Fruit fly (Drosophila melanogaster) whole organism, embryonic: Measurements from ENCODE around the gene AMPdeam.

Experiments used
- B-H2 ChIP-seq: fragments of 200-800 bp; sonication (Bioruptor generic); optimal IDR thresholded peaks from 2 replicates; lab custom pipeline; 2018; ENCODE audit warnings: missing biosample characterization, mild to moderate bottlenecking, missing genetic modification characterization
- BEAF-32 ChIP-seq: fragments of 200-800 bp; sonication (Bioruptor generic); optimal IDR thresholded peaks from 3 replicates; lab custom pipeline; 2017; ENCODE audit warnings: missing biosample characterization, missing genetic modification characterization, mild to moderate bottlenecking, moderate library complexity, missing genetic modification reagents
- CG10462 ChIP-seq: fragments of 200-800 bp; sonication (Bioruptor generic); optimal IDR thresholded peaks from 2 replicates; lab custom pipeline; 2016; ENCODE audit warnings: missing biosample characterization, missing genetic modification characterization
- CG10979 ChIP-seq: fragments of 200-800 bp; sonication (Bioruptor generic); optimal IDR thresholded peaks from 2 replicates; lab custom pipeline; 2018; ENCODE audit warnings: missing biosample characterization, mild to moderate bottlenecking, missing genetic modification characterization, moderate library complexity
- CG11696 ChIP-seq: fragments of 200-800 bp; sonication (Bioruptor generic); IDR thresholded peaks from 2 replicates; pipeline ENCODE4 v1.3.6; 2022; ENCODE audit warnings: missing biosample characterization, missing genetic modification characterization
- CG11723 ChIP-seq: fragments of 200-800 bp; sonication (Bioruptor generic); optimal IDR thresholded peaks from 2 replicates; lab custom pipeline; 2017; ENCODE audit warnings: missing biosample characterization, mild to moderate bottlenecking, missing genetic modification characterization
- CG14667 ChIP-seq: fragments of 200-800 bp; sonication (Bioruptor generic); IDR thresholded peaks from 2 replicates; pipeline ENCODE4 v1.3.6; 2022; ENCODE audit warnings: missing biosample characterization, missing genetic modification characterization
- CG1529 ChIP-seq: fragments of 200-800 bp; sonication (Bioruptor generic); optimal IDR thresholded peaks from 3 replicates; lab custom pipeline; 2018; ENCODE audit warnings: missing biosample characterization, missing genetic modification characterization
- CG17568 ChIP-seq: fragments of 200-800 bp; sonication (Bioruptor generic); optimal IDR thresholded peaks from 2 replicates; lab custom pipeline; 2018; ENCODE audit warnings: missing biosample characterization, mild to moderate bottlenecking, missing genetic modification characterization, moderate library complexity
- CG18619 ChIP-seq: fragments of 200-800 bp; sonication (Bioruptor generic); optimal IDR thresholded peaks from 3 replicates; lab custom pipeline; 2017; ENCODE audit warnings: missing biosample characterization, mild to moderate bottlenecking, missing genetic modification characterization
- CG30020 ChIP-seq: fragments of 200-800 bp; optimal IDR thresholded peaks from 2 replicates; lab custom pipeline; 2019; ENCODE audit warnings: missing biosample characterization, mild to moderate bottlenecking, missing genetic modification characterization, moderate library complexity
- CG31365 ChIP-seq: fragments of 200-800 bp; sonication (Bioruptor generic); optimal IDR thresholded peaks from 2 replicates; lab custom pipeline; 2018; ENCODE audit warnings: missing biosample characterization, mild to moderate bottlenecking, missing genetic modification characterization
- CG31388 ChIP-seq: fragments of 200-800 bp; sonication (Bioruptor generic); optimal IDR thresholded peaks from 2 replicates; lab custom pipeline; 2016; ENCODE audit warnings: missing biosample characterization, missing genetic modification characterization
- CG42726 ChIP-seq: fragments of 200-800 bp; sonication (Bioruptor generic); IDR thresholded peaks from 2 replicates; pipeline ENCODE4 v1.3.6; 2022; ENCODE audit warnings: missing biosample characterization, missing genetic modification characterization; ENCODE audit not compliant: partially characterized antibody
- CG4617 ChIP-seq: fragments of 200-800 bp; sonication (Bioruptor generic); optimal IDR thresholded peaks from 3 replicates; lab custom pipeline; 2016; ENCODE audit warnings: missing biosample characterization, missing genetic modification characterization, borderline replicate concordance
- CG4730 ChIP-seq: fragments of 200-800 bp; sonication (Bioruptor generic); IDR thresholded peaks from 2 replicates; pipeline ENCODE4 v1.3.6; 2022; ENCODE audit warnings: missing biosample characterization, missing genetic modification characterization
- CG6254 ChIP-seq: fragments of 200-800 bp; sonication (Bioruptor generic); optimal IDR thresholded peaks from 3 replicates; lab custom pipeline; 2017; ENCODE audit warnings: mild to moderate bottlenecking, missing biosample characterization, missing genetic modification reagents, missing genetic modification characterization
- CG6689 ChIP-seq: fragments of 200-800 bp; sonication (Bioruptor generic); IDR thresholded peaks from 2 replicates; pipeline ENCODE4 v1.3.6; 2022; ENCODE audit warnings: missing biosample characterization, missing genetic modification characterization
- CG7786 ChIP-seq: fragments of 200-800 bp; sonication (Bioruptor generic); optimal IDR thresholded peaks from 2 replicates; lab custom pipeline; 2016; ENCODE audit warnings: missing biosample characterization, missing genetic modification characterization
- CG8359 ChIP-seq: fragments of 200-800 bp; sonication (Bioruptor generic); optimal IDR thresholded peaks from 2 replicates; lab custom pipeline; 2017; ENCODE audit warnings: missing biosample characterization, mild to moderate bottlenecking, missing genetic modification characterization, borderline replicate concordance
- CG8924 ChIP-seq: fragments of 200-800 bp; optimal IDR thresholded peaks from 3 replicates; lab custom pipeline; 2019; ENCODE audit warnings: missing biosample characterization, mild to moderate bottlenecking, missing genetic modification characterization, moderate library complexity
- CG9437 ChIP-seq: fragments of 200-800 bp; sonication (Bioruptor generic); optimal IDR thresholded peaks from 2 replicates; lab custom pipeline; 2018; ENCODE audit warnings: missing biosample characterization, mild to moderate bottlenecking, missing genetic modification characterization
- CTCF ChIP-seq: fragments of 200-800 bp; sonication (Bioruptor generic); optimal IDR thresholded peaks from 2 replicates; lab custom pipeline; 2017; ENCODE audit warnings: missing biosample characterization, mild to moderate bottlenecking, missing genetic modification characterization, moderate library complexity
- Camta ChIP-seq: fragments of 200-800 bp; sonication (Bioruptor generic); optimal IDR thresholded peaks from 2 replicates; lab custom pipeline; 2016; ENCODE audit warnings: missing biosample characterization, missing genetic modification characterization
- D19B ChIP-seq: fragments of 200-800 bp; sonication (Bioruptor generic); optimal IDR thresholded peaks from 2 replicates; lab custom pipeline; 2017; ENCODE audit warnings: missing biosample characterization, mild to moderate bottlenecking, missing genetic modification characterization
- Dp ChIP-seq: fragments of 200-800 bp; sonication (Bioruptor generic); optimal IDR thresholded peaks from 2 replicates; lab custom pipeline; 2018; ENCODE audit warnings: missing biosample characterization, mild to moderate bottlenecking, missing genetic modification characterization, moderate library complexity
- E2f2 ChIP-seq: fragments of 200-800 bp; sonication (Bioruptor generic); IDR thresholded peaks from 2 replicates; pipeline ENCODE4 v1.3.6; 2022; ENCODE audit warnings: missing biosample characterization, missing genetic modification characterization
- Eip74EF ChIP-seq, 2 experiments: fragments of 200-800 bp in 1 of 2; fragments of >200 bp in 1 of 2; sonication (Bioruptor generic) in 1 of 2; optimal IDR thresholded peaks; 2 replicates each; lab custom pipeline; 2017 to 2019; ENCODE audit warnings: missing biosample characterization in 2 of 2, missing genetic modification characterization in 2 of 2, mild to moderate bottlenecking in 1 of 2, moderate library complexity in 1 of 2
- H2.0 ChIP-seq: fragments of 200-800 bp; sonication (Bioruptor generic); IDR thresholded peaks from 2 replicates; pipeline ENCODE4 v1.3.6; 2022; ENCODE audit warnings: missing biosample characterization, missing genetic modification characterization
- Hmx ChIP-seq: fragments of 200-800 bp; sonication (Bioruptor generic); optimal IDR thresholded peaks from 2 replicates; lab custom pipeline; 2016; ENCODE audit warnings: missing biosample characterization, missing genetic modification characterization
- Sin3A ChIP-seq: fragments of >200 bp; optimal IDR thresholded peaks from 2 replicates; lab custom pipeline; 2018
- Sry-δ ChIP-seq: fragments of 200-800 bp; sonication (Bioruptor generic); optimal IDR thresholded peaks from 2 replicates; lab custom pipeline; 2016; ENCODE audit warnings: missing biosample characterization, missing genetic modification characterization
- Usf ChIP-seq: fragments of 200-800 bp; sonication (Bioruptor generic); optimal IDR thresholded peaks from 2 replicates; lab custom pipeline; 2017; ENCODE audit warnings: missing genotype, missing biosample characterization, missing genetic modification characterization
- ac ChIP-seq: fragments of 200-800 bp; sonication (Bioruptor generic); optimal IDR thresholded peaks from 3 replicates; lab custom pipeline; 2017; ENCODE audit warnings: missing biosample characterization, mild to moderate bottlenecking, missing genetic modification characterization
- ap ChIP-seq: fragments of 200-800 bp; sonication (Bioruptor generic); IDR thresholded peaks from 2 replicates; pipeline ENCODE4 v1.3.6; 2022; ENCODE audit warnings: missing biosample characterization, missing genetic modification characterization
- bcd ChIP-seq: fragments of 200-800 bp; sonication (Bioruptor generic); optimal IDR thresholded peaks from 2 replicates; lab custom pipeline; 2017; ENCODE audit warnings: missing biosample characterization, mild to moderate bottlenecking, missing genetic modification characterization
- esg ChIP-seq: fragments of 200-800 bp; sonication (Bioruptor generic); conservative IDR thresholded peaks from 2 replicates; pipeline ENCODE4 v1.3.6; 2022; ENCODE audit warnings: missing biosample characterization, missing genetic modification characterization
- fd64A ChIP-seq: fragments of 200-800 bp; sonication (Bioruptor generic); optimal IDR thresholded peaks from 3 replicates; lab custom pipeline; 2018; ENCODE audit warnings: missing biosample characterization, mild to moderate bottlenecking, missing genetic modification characterization
- fru ChIP-seq: fragments of >200 bp; optimal IDR thresholded peaks from 2 replicates; lab custom pipeline; 2017
- grn ChIP-seq: fragments of 200-800 bp; sonication (Bioruptor generic); optimal IDR thresholded peaks from 3 replicates; lab custom pipeline; 2017; ENCODE audit warnings: missing biosample characterization, missing genetic modification characterization
- her ChIP-seq: fragments of 200-800 bp; sonication (Bioruptor generic); optimal IDR thresholded peaks from 2 replicates; lab custom pipeline; 2016; ENCODE audit warnings: missing biosample characterization, missing genetic modification characterization
- inv ChIP-seq: fragments of 200-800 bp; sonication (Bioruptor generic); IDR thresholded peaks from 2 replicates; pipeline ENCODE4 v1.3.6; 2022; ENCODE audit warnings: missing biosample characterization, missing genetic modification characterization; ENCODE audit not compliant: partially characterized antibody
- klu ChIP-seq: fragments of 200-800 bp; sonication (Bioruptor generic); IDR thresholded peaks from 2 replicates; pipeline ENCODE4 v1.3.6; 2022; ENCODE audit warnings: missing biosample characterization, missing genetic modification characterization
- knrl ChIP-seq: fragments of 200-800 bp; sonication (Bioruptor generic); IDR thresholded peaks from 3 replicates; pipeline ENCODE4 v1.3.6; 2022; ENCODE audit warnings: missing biosample characterization, missing genetic modification characterization; ENCODE audit not compliant: partially characterized antibody
- lola ChIP-seq, 3 experiments: fragments of >200 bp in 2 of 3; fragments of 200-800 bp in 1 of 3; sonication (Bioruptor generic) in 1 of 3; optimal IDR thresholded peaks; 2 replicates each; lab custom pipeline; 2017 to 2019; ENCODE audit warnings: missing biosample characterization in 3 of 3, missing genetic modification characterization in 3 of 3, mild to moderate bottlenecking in 1 of 3, moderate library complexity in 1 of 3
- luna ChIP-seq: fragments of 200-800 bp; sonication (Bioruptor generic); optimal IDR thresholded peaks from 2 replicates; lab custom pipeline; 2016; ENCODE audit warnings: missing biosample characterization, missing genetic modification characterization
- nmo ChIP-seq: fragments of 200-800 bp; sonication (Bioruptor generic); optimal IDR thresholded peaks from 2 replicates; lab custom pipeline; 2018; ENCODE audit warnings: missing biosample characterization, mild to moderate bottlenecking, missing genetic modification characterization, moderate library complexity
- pan ChIP-seq, 4 experiments: fragments of >200 bp in 3 of 4; fragments of 200-800 bp in 1 of 4; sonication (Bioruptor generic) in 1 of 4; optimal IDR thresholded peaks in 3 of 4; IDR thresholded peaks in 1 of 4; 2 replicates each; pipeline versions ENCODE4 v1.3.6 to Lab custom; 2017 to 2022; ENCODE audit warnings: missing biosample characterization in 2 of 4, missing genetic modification characterization in 2 of 4, mixed read lengths in 1 of 4
- sr ChIP-seq: fragments of 200-800 bp; sonication (Bioruptor generic); IDR thresholded peaks from 3 replicates; pipeline ENCODE4 v1.3.6; 2022; ENCODE audit warnings: missing biosample characterization, missing genetic modification characterization
- tap ChIP-seq: fragments of 200-800 bp; optimal IDR thresholded peaks from 3 replicates; lab custom pipeline; 2019; ENCODE audit warnings: missing biosample characterization, mild to moderate bottlenecking, missing genetic modification characterization, moderate library complexity
- unpg ChIP-seq: fragments of 200-800 bp; sonication (Bioruptor generic); optimal IDR thresholded peaks from 3 replicates; lab custom pipeline; 2018; ENCODE audit warnings: missing biosample characterization, mild to moderate bottlenecking, missing genetic modification characterization, moderate library complexity
- usp ChIP-seq: fragments of >200 bp; optimal IDR thresholded peaks from 2 replicates; lab custom pipeline; 2017; ENCODE audit warnings: missing biosample characterization, missing genetic modification characterization

Gene AMPdeam

dm6 chrX:13830029-13830428 lies 15.6 kb downstream of the AMPdeam start, which contains the start of gene jub (continued):
- TF ChIP-seq CG42726 (GFP tag; lab: Robert Waterston, UW) = no peak
- TF ChIP-seq Hmx (GFP tag; lab: Kevin White, UChicago) = no peak
- TF ChIP-seq Eip74EF (GFP tag; optimal IDR thresholded peaks at IDR 0.05; lab: Kevin White, UChicago) = no peak
- no peak for TF ChIP-seq B-H2 (GFP tag; lab: Kevin White, UChicago)
- no peak for TF ChIP-seq CG18619 (GFP tag; lab: Kevin White, UChicago)
- no peak for TF ChIP-seq unpg
- TF ChIP-seq ap (GFP tag; lab: Robert Waterston, UW) = no peak
- no peak for TF ChIP-seq sr (GFP tag; lab: Robert Waterston, UW)
- no peak for TF ChIP-seq usp
- TF ChIP-seq lola (GFP tag; optimal IDR thresholded peaks at IDR 0.05; lab: Kevin White, UChicago) = no peak
- no peak for TF ChIP-seq CG9437 (GFP tag; lab: Kevin White, UChicago)
- no peak for TF ChIP-seq CG8359
- no peak for TF ChIP-seq CG1529 (GFP tag; lab: Kevin White, UChicago)
- peak; percentile 26 for TF ChIP-seq Sin3A (lab: Kevin White, UChicago)
- TF ChIP-seq her = no peak
- no peak for TF ChIP-seq CG14667 (GFP tag; lab: Robert Waterston, UW)
- no peak for TF ChIP-seq Camta (GFP tag; lab: Kevin White, UChicago)
- TF ChIP-seq E2f2 (GFP tag; lab: Robert Waterston, UW) = peak; percentile 42
- TF ChIP-seq CG10462 (GFP tag; lab: Kevin White, UChicago) = no peak
- no peak for TF ChIP-seq Sry-δ
- TF ChIP-seq BEAF-32 (GFP tag; lab: Kevin White, UChicago) = peak; percentile 29
- no peak for TF ChIP-seq bcd (GFP tag; lab: Kevin White, UChicago)
- no peak for TF ChIP-seq fru (lab: Kevin White, UChicago)
- TF ChIP-seq CG10979 (tag; lab: Kevin White, UChicago) = no peak
- no peak for TF ChIP-seq inv (GFP tag; lab: Robert Waterston, UW)
- TF ChIP-seq fd64A (GFP tag; lab: Kevin White, UChicago) = no peak
- TF ChIP-seq klu (GFP tag; lab: Robert Waterston, UW) = no peak
- 0 out of 3 replicates have a peak, but pooled peaks have one; percentile 23 for TF ChIP-seq knrl (GFP tag; lab: Robert Waterston, UW)
- TF ChIP-seq CG17568 (GFP tag; lab: Kevin White, UChicago) = no peak
- TF ChIP-seq CG30020 (tag; lab: Kevin White, UChicago) = peak; percentile 39
- peak; percentile 98 for TF ChIP-seq CG4617
- no peak for TF ChIP-seq luna (GFP tag; lab: Kevin White, UChicago)
- no peak for TF ChIP-seq CG11696 (GFP tag; lab: Robert Waterston, UW)
- TF ChIP-seq Usf (GFP tag; lab: Kevin White, UChicago) = no peak
- TF ChIP-seq CG11723 = no peak
- TF ChIP-seq D19B (GFP tag; lab: Kevin White, UChicago) = no peak
- TF ChIP-seq CG8924 (tag; lab: Kevin White, UChicago) = no peak
- TF ChIP-seq CG7786 (GFP tag; lab: Kevin White, UChicago) = no peak
- no peak for TF ChIP-seq CG31388 (GFP tag; lab: Kevin White, UChicago)
- no peak for TF ChIP-seq H2.0 (GFP tag; lab: Robert Waterston, UW)
- no peak for TF ChIP-seq esg
- no peak for TF ChIP-seq tap
- TF ChIP-seq CG6254 = no peak
- no peak for TF ChIP-seq pan (optimal IDR thresholded peaks at IDR 0.05; lab: Kevin White, UChicago)
- no peak for TF ChIP-seq pan (GFP tag; optimal IDR thresholded peaks at IDR 0.05 in 1 of 2, IDR thresholded peaks at IDR 0.05 in 1 of 2)
- peak; percentile 46 for TF ChIP-seq Dp (GFP tag; lab: Kevin White, UChicago)
- no peak for TF ChIP-seq CG31365
- no peak for TF ChIP-seq grn
- no peak for TF ChIP-seq nmo
- TF ChIP-seq ac (GFP tag; lab: Kevin White, UChicago) = no peak
- no peak for TF ChIP-seq CG4730
- no peak for TF ChIP-seq CG6689
- TF ChIP-seq CTCF (GFP tag; lab: Kevin White, UChicago) = no peak
